Worm (Caenorhabditis elegans) whole organism, late embryonic: Measurements from ENCODE around the gene Y37E11AM.2.

Source experiments
- nfya-1 ChIP-seq: sonication (generic microtip); optimal IDR thresholded peaks from 2 replicates; lab custom pipeline; 2017; ENCODE audit warnings: missing genetic modification characterization, mild to moderate bottlenecking, missing compliant biosample characterization, antibody characterized with exemption, moderate library complexity
- sox-4 ChIP-seq: sonication (generic microtip); optimal IDR thresholded peaks from 2 replicates; lab custom pipeline; 2017; ENCODE audit warnings: mild to moderate bottlenecking, missing genetic modification characterization, inconsistent platforms, missing compliant biosample characterization

DNA sequence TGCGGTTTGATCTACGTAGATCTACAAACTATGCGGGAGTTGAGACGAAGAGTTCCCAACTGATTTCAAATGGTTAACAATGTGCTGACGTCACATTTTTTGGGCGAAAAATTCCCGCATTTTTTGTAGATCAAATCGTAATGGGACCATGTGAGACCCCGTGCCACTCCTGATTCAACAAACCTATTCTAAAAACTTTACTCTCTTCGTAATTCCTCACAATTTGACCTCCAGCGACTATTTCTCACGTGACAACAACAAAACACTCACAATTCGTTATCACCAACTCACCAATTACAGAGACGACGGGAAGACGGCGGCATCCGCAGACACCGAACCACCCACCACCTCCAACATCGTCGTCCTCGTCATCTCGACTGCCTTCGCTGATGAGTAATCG is 18.5 kb upstream of the Y37E11AM.2 start, which contains the start of gene siah-1:
- TF ChIP-seq sox-4 (no peak), nfya-1 (tag; lab: Kevin White, UChicago) (no peak)
